Worm (Caenorhabditis elegans): ENCODE data around the gene srab-8.

Gene srab-8

DNA sequence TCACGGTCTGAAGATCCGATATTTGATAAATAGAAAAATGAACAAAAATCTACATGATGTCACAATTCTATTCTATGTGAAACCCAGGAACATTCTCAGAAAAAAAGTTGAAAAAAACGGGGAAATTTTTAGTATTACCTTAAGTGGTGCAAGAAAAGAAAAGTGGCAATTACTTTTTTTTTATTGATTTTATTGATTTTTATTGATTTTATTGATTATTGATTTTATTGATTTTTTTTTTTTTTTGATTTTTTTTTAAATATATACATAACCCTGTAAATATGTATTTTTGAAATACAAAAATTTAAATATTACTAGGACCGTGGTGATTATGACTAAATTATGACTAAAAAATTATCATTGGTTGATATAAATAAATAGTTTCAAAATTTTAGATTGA is 4.6 kb upstream of the srab-8 start:
- TF ChIP-seq ceh-18 (tag; optimal IDR thresholded peaks at IDR 0.05) (no peak), ref-2 (tag; optimal IDR thresholded peaks at IDR 0.05) (no peak), hlh-15 (tag; optimal IDR thresholded peaks at IDR 0.05) (no peak), gmeb-2 (tag; optimal IDR thresholded peaks at IDR 0.05) (no peak), hlh-6 (tag; optimal IDR thresholded peaks at IDR 0.05) (no peak), K02D7.2 (tag; optimal IDR thresholded peaks at IDR 0.05) (no peak), fkh-6 (tag; optimal IDR thresholded peaks at IDR 0.05) (no peak), fkh-10 (GFP tag; optimal IDR thresholded peaks at IDR 0.05) (no peak), pax-1 (tag; optimal IDR thresholded peaks at IDR 0.05) (no peak), fax-1 (tag; optimal IDR thresholded peaks at IDR 0.05) (no peak), madf-2 (tag; optimal IDR thresholded peaks at IDR 0.05) (no peak), ttx-3 (tag; optimal IDR thresholded peaks at IDR 0.05) (no peak), nfya-1 (tag; optimal IDR thresholded peaks at IDR 0.05) (no peak), lim-6 (tag; optimal IDR thresholded peaks at IDR 0.05) (no peak), ceh-30 (tag; optimal IDR thresholded peaks at IDR 0.05) (no peak), ceh-31 (tag; optimal IDR thresholded peaks at IDR 0.05) (no peak)

ce11 chrV:3185855-3186254 is 9.6 kb downstream of the srab-8 start:
- TF ChIP-seq ztf-16 (tag; optimal IDR thresholded peaks at IDR 0.05) (no peak), pha-2 (tag; optimal IDR thresholded peaks at IDR 0.05) (no peak)

ce11 chrV:3188043-3188442 is 11.8 kb downstream of the srab-8 start, which contains the start of gene lag-2:
Gene lag-2, plus strand, starts transcription at chrV:3188343.
- no peak for TF ChIP-seq ets-4 (tag; optimal IDR thresholded peaks at IDR 0.05)
- TF ChIP-seq rnt-1 (tag; optimal IDR thresholded peaks at IDR 0.05) = no peak
- no peak for TF ChIP-seq elt-4 (tag; optimal IDR thresholded peaks at IDR 0.05)
- no peak for TF ChIP-seq unc-55 (GFP tag; optimal IDR thresholded peaks at IDR 0.05)
- TF ChIP-seq pat-9 (tag; optimal IDR thresholded peaks at IDR 0.05) = no peak
- TF ChIP-seq ceh-48 (tag; optimal IDR thresholded peaks at IDR 0.05) = no peak
- TF ChIP-seq npax-4 (tag; optimal IDR thresholded peaks at IDR 0.05) = no peak
- TF ChIP-seq sox-2 (GFP tag; IDR thresholded peaks at IDR 0.05) = no peak
- TF ChIP-seq lin-11 (tag; optimal IDR thresholded peaks at IDR 0.05) = no peak
- no peak for TF ChIP-seq ceh-30 (tag; optimal IDR thresholded peaks at IDR 0.05)
- TF ChIP-seq hlh-6 (tag; optimal IDR thresholded peaks at IDR 0.05) = no peak
- no peak for TF ChIP-seq che-1 (tag; optimal IDR thresholded peaks at IDR 0.05)

ce11 chrV:3193091-3193608 is 16.9 kb downstream of the srab-8 start, which contains the start of the genes Y73C8B.3 and Y73C8B.9:
Gene Y73C8B.3, minus strand, starts transcription at chrV:3193237.
Gene Y73C8B.9, plus strand, starts transcription at chrV:3193558.
- TF ChIP-seq unc-42 (tag; optimal IDR thresholded peaks at IDR 0.05) (no peak), npax-4 (tag; optimal IDR thresholded peaks at IDR 0.05) (no peak), ceh-9 (tag; optimal IDR thresholded peaks at IDR 0.05) (no peak), pqm-1 (tag; optimal IDR thresholded peaks at IDR 0.05) (no peak), ceh-30 (tag; optimal IDR thresholded peaks at IDR 0.05) (peak; percentile 90), pag-3 (tag; optimal IDR thresholded peaks at IDR 0.05; ENCODE audit: borderline replicate concordance) (no peak), ceh-48 (tag; optimal IDR thresholded peaks at IDR 0.05) (no peak), che-1 (tag; optimal IDR thresholded peaks at IDR 0.05) (no peak), unc-55 (GFP tag; optimal IDR thresholded peaks at IDR 0.05) (no peak), ceh-24 (tag; optimal IDR thresholded peaks at IDR 0.05) (no peak), hlh-13 (GFP tag; optimal IDR thresholded peaks at IDR 0.05) (no peak), ahr-1 (tag; optimal IDR thresholded peaks at IDR 0.05) (no peak), elt-2 (tag; optimal IDR thresholded peaks at IDR 0.05) (peak; percentile 74), odd-2 (tag; optimal IDR thresholded peaks at IDR 0.05) (no peak), C38D4.7 (GFP tag; optimal IDR thresholded peaks at IDR 0.05) (no peak), ztf-16 (tag; optimal IDR thresholded peaks at IDR 0.05) (no peak)
